Worm (Caenorhabditis elegans): ENCODE measurements around the gene gst-3.

The gst-3 gene

DNA sequence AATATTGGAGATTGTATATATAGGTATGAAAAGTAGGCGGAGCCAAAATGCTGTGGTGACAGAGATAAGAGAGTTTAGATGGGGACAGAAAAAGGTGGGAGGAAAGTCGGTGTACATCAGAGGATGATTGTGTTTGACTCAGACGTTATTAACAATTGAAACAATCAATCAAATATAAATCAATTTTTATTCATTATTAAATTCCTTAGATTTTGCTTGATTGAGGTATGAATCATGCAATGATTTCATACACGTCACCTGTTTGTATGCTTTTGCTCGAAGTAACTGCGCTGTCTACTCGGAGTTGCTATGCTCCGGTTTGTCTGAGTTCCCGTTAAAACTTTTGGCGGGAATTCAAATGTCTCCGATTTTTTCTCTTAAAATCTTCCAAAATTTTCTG, 24.9 kb downstream of the gst-3 start, which contains the start of gene C04G2.10:
C04G2.10 (plus strand) TSS at position 301 of the 400 bp plus-strand sequence.
- TF ChIP-seq madf-3 (GFP tag; IDR thresholded peaks at IDR 0.05): no peak
- TF ChIP-seq gei-17 (GFP tag; optimal IDR thresholded peaks at IDR 0.05): no peak
- TF ChIP-seq hsf-1 (GFP tag; IDR thresholded peaks at IDR 0.05): no peak
- no peak for TF ChIP-seq C17E4.6 (GFP tag; IDR thresholded peaks at IDR 0.05)
- no peak for TF ChIP-seq Y53F4B.3 (GFP tag; IDR thresholded peaks at IDR 0.05)
- no peak for TF ChIP-seq lin-40 (tag; optimal IDR thresholded peaks at IDR 0.05)
- TF ChIP-seq ceh-100 (GFP tag; IDR thresholded peaks at IDR 0.05): no peak
- TF ChIP-seq hlh-12 (tag; optimal IDR thresholded peaks at IDR 0.05): no peak
- no peak for TF ChIP-seq nhr-120 (GFP tag; IDR thresholded peaks at IDR 0.05)
- no peak for TF ChIP-seq K12H6.12 (tag; optimal IDR thresholded peaks at IDR 0.05)
- TF ChIP-seq snpc-3.4 (tag; optimal IDR thresholded peaks at IDR 0.05): no peak
- no peak for TF ChIP-seq F23B12.7 (tag; optimal IDR thresholded peaks at IDR 0.05; ENCODE audit: insufficient read depth)
- no peak for TF ChIP-seq nhr-90 (tag; optimal IDR thresholded peaks at IDR 0.05)
- TF ChIP-seq F57A8.1 (GFP tag; optimal IDR thresholded peaks at IDR 0.05): no peak
- no peak for TF ChIP-seq lsl-1 (GFP tag; optimal IDR thresholded peaks at IDR 0.05)
- no peak for TF ChIP-seq mes-4 (tag; optimal IDR thresholded peaks at IDR 0.05)
- no peak for TF ChIP-seq let-526 (GFP tag; IDR thresholded peaks at IDR 0.05)
- TF ChIP-seq him-1 (tag; optimal IDR thresholded peaks at IDR 0.05): no peak

ce11 chrIV:10112570-10112969, 27.5 kb downstream of the gst-3 start, which contains the start of gene nsph-3.2:
TSS of gene nsph-3.2 (plus strand) at chrIV:10112870.
- TF ChIP-seq somi-1 (GFP tag; optimal IDR thresholded peaks at IDR 0.05) (no peak), hsf-1 (GFP tag; IDR thresholded peaks at IDR 0.05) (no peak), F22D6.2 (tag; optimal IDR thresholded peaks at IDR 0.05) (no peak), mes-4 (tag; optimal IDR thresholded peaks at IDR 0.05) (no peak)

ce11 chrIV:10111441-10111840, 28.6 kb downstream of the gst-3 start, which contains the start of gene spch-1:
TSS of gene spch-1 (minus strand) at chrIV:10111541.
- no peak for TF ChIP-seq T26A5.8 (tag; optimal IDR thresholded peaks at IDR 0.05)
- TF ChIP-seq sptf-2 (GFP tag; optimal IDR thresholded peaks at IDR 0.05): no peak
- no peak for TF ChIP-seq hmg-1.2 (GFP tag; IDR thresholded peaks at IDR 0.05)
- TF ChIP-seq nhr-120 (GFP tag; IDR thresholded peaks at IDR 0.05): no peak
- TF ChIP-seq dox-1 (GFP tag; IDR thresholded peaks at IDR 0.05): no peak
- no peak for TF ChIP-seq ceh-100 (GFP tag; IDR thresholded peaks at IDR 0.05)
- TF ChIP-seq F10E7.11 (tag; optimal IDR thresholded peaks at IDR 0.05): no peak
- TF ChIP-seq Y79H2A.3 (GFP tag; conservative IDR thresholded peaks at IDR 0.05): no peak
- no peak for TF ChIP-seq hsf-1 (GFP tag; IDR thresholded peaks at IDR 0.05)
- no peak for TF ChIP-seq attf-5 (GFP tag; optimal IDR thresholded peaks at IDR 0.05)
- no peak for TF ChIP-seq madf-10 (tag; optimal IDR thresholded peaks at IDR 0.05)
- TF ChIP-seq B0336.3 (GFP tag; IDR thresholded peaks at IDR 0.05): no peak
- TF ChIP-seq ceh-27 (GFP tag; optimal IDR thresholded peaks at IDR 0.05): no peak
- no peak for TF ChIP-seq zfh-2 (GFP tag; conservative IDR thresholded peaks at IDR 0.05)
- no peak for TF ChIP-seq tlf-1 (GFP tag; optimal IDR thresholded peaks at IDR 0.05)

DNA sequence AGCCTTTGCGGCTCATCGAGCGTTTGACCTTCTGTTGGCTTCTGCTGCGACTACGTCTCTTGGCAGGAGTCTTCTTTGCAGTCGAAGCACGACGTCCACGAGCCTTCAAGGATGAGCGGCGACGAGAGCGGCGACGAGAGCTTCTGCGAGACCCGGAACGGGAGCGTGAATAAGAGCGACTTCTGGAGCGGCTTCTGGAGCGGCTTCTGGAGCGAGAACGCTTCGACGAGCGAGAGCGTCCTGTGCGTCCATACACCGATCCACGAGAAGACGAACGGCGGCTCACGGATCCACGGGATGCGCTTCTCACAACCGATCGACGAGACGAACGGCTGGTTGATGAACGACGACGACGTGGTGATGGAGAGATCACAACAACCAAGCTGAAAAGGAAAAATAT, 29.2 kb downstream of the gst-3 start:
- TF ChIP-seq egrh-3 (GFP tag; IDR thresholded peaks at IDR 0.05) (peak; percentile 82; the same call in 1 of the 2 replicates), attf-3 (GFP tag; conservative IDR thresholded peaks at IDR 0.05) (no peak), zfh-2 (GFP tag; conservative IDR thresholded peaks at IDR 0.05) (peak; percentile 87)

All from whole organism, young adult.